Worm (Caenorhabditis elegans): ENCODE results near the gene nhr-25.

DNA sequence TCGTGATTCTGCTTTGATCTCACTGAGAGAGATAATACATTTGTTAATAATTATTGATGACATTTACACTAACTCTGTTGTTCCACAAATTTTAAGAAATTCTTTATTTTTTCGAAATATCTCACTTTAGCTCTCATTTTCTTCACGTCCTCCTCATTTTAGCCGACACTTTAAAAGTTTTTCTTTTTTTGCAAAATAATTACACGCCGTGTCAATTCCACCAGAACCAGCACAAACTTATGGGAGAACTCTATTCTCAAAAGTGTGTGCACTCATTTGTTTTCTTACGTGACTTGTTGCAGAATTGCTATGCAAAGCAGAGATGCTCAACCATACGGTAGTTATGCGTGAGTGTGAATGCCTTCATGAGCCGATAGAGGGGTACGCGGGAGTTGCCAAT, 43.1 kb upstream of the nhr-25 start, which contains the start of gene frpr-2:
- TF ChIP-seq elt-2 (tag; optimal IDR thresholded peaks at IDR 0.05) (no peak), R02D3.7 (tag; optimal IDR thresholded peaks at IDR 0.05) (no peak), tbx-2 (tag; optimal IDR thresholded peaks at IDR 0.05) (no peak), ztf-4 (tag; optimal IDR thresholded peaks at IDR 0.05) (no peak), unc-62 (GFP tag; optimal IDR thresholded peaks at IDR 0.05) (no peak), fos-1 (tag; optimal IDR thresholded peaks at IDR 0.05) (no peak)
